Worm (Caenorhabditis elegans): Measurements from ENCODE around the gene Y75B8A.8.
A peak's percentile ranks its signal among the peaks of the same experiment; 100 is the strongest.

- no peak for TF ChIP-seq hrde-1 (tag; optimal IDR thresholded peaks at IDR 0.05; ENCODE audit: borderline replicate concordance)
- peak; percentile 67; the same call in 1 of the 2 replicates for TF ChIP-seq madf-6 (GFP tag; IDR thresholded peaks at IDR 0.05)
- no peak for TF ChIP-seq Y79H2A.3 (GFP tag; conservative IDR thresholded peaks at IDR 0.05)
- TF ChIP-seq K11D2.4 (GFP tag; IDR thresholded peaks at IDR 0.05) = no peak
- no peak for TF ChIP-seq nhr-90 (tag; optimal IDR thresholded peaks at IDR 0.05)
- no peak for TF ChIP-seq ets-4 (GFP tag; optimal IDR thresholded peaks at IDR 0.05)
- TF ChIP-seq snpc-4 (GFP tag; optimal IDR thresholded peaks at IDR 0.05) = no peak
- no peak for TF ChIP-seq snpc-4 (tag; optimal IDR thresholded peaks at IDR 0.05)
- no peak for TF ChIP-seq snpc-3.4 (tag; optimal IDR thresholded peaks at IDR 0.05)
- TF ChIP-seq rpc-1 (optimal IDR thresholded peaks at IDR 0.05) = no peak
- no peak for TF ChIP-seq rpc-1 (tag; optimal IDR thresholded peaks at IDR 0.05)
Observed at ce11 chrIII:12160458-12160857, at the start of gene Y75B8A.8.

All from whole organism, young adult.